Worm (Caenorhabditis elegans): ENCODE data around the gene pct-1.
A peak's percentile ranks its signal among the peaks of the same experiment; 100 is the strongest.

pct-1 gene

DNA sequence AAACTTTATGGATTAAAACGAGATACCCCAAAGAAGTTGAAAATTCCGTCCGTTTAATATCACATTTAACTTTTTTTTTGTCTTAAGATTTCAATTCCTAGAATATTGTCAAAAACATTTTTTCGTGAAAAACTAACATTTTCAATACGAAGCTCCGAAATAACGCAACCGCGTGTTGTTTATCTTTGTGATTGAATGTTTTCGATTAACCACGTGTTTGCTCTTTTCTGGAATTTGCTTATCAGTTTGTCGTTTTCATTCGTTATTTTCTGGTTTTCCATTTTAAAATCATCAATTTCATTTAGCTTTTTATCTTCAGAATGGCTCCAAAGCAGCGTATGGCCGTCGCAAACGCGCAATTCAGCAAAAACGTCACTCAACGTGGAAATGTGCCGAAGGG is 49.1 kb downstream of the pct-1 start, which contains the start of gene serp-1.2:
Gene serp-1.2, plus strand, starts transcription at position 318 of the 400 bp plus-strand sequence.
- TF ChIP-seq lin-13 (GFP tag; optimal IDR thresholded peaks at IDR 0.05) (no peak), ceh-62 (tag; optimal IDR thresholded peaks at IDR 0.05) (no peak), lin-38 (GFP tag; IDR thresholded peaks at IDR 0.05) (no peak), daf-19 (GFP tag; conservative IDR thresholded peaks at IDR 0.05) (no peak), nhr-48 (tag; optimal IDR thresholded peaks at IDR 0.05) (no peak), egl-43 (GFP tag; IDR thresholded peaks at IDR 0.05) (no peak), hlh-30 (tag; optimal IDR thresholded peaks at IDR 0.05; ENCODE audit: insufficient read depth) (peak; percentile 82), daf-8 (GFP tag; IDR thresholded peaks at IDR 0.05) (no peak), lin-29 (GFP tag; IDR thresholded peaks at IDR 0.05) (no peak), nhr-6 (tag; optimal IDR thresholded peaks at IDR 0.05) (no peak), Y5F2A.4 (GFP tag; optimal IDR thresholded peaks at IDR 0.05) (no peak), duxl-1 (tag; optimal IDR thresholded peaks at IDR 0.05; ENCODE audit: poor library complexity) (no peak), tag-97 (GFP tag; IDR thresholded peaks at IDR 0.05) (no peak), lir-3 (tag; optimal IDR thresholded peaks at IDR 0.05) (no peak), spr-3 (GFP tag; optimal IDR thresholded peaks at IDR 0.05) (no peak), dmd-6 (GFP tag; IDR thresholded peaks at IDR 0.05) (peak; percentile 72), Y105C5A.15 (GFP tag; IDR thresholded peaks at IDR 0.05) (no peak), gei-8 (GFP tag; optimal IDR thresholded peaks at IDR 0.05) (no peak), ztf-7 (tag; optimal IDR thresholded peaks at IDR 0.05) (no peak), jun-1 (tag; optimal IDR thresholded peaks at IDR 0.05) (no peak), nhr-28 (tag; optimal IDR thresholded peaks at IDR 0.05) (peak; percentile 45), skn-1 (tag; optimal IDR thresholded peaks at IDR 0.05) (no peak), nhr-237 (tag; optimal IDR thresholded peaks at IDR 0.05) (no peak), cey-2 (tag; optimal IDR thresholded peaks at IDR 0.05; ENCODE audit: borderline replicate concordance, insufficient read depth) (no peak), ama-1 (optimal IDR thresholded peaks at IDR 0.05) (no peak), R02D3.7 (tag; optimal IDR thresholded peaks at IDR 0.05) (no peak), daf-12 (tag; optimal IDR thresholded peaks at IDR 0.05) (no peak), zip-11 (GFP tag; IDR thresholded peaks at IDR 0.05) (no peak), nhr-77 (tag; optimal IDR thresholded peaks at IDR 0.05) (no peak), mdt-29 (GFP tag; IDR thresholded peaks at IDR 0.05) (no peak), egl-27 (tag; optimal IDR thresholded peaks at IDR 0.05) (no peak), F10B5.3 (tag; optimal IDR thresholded peaks at IDR 0.05) (no peak), pha-4 (GFP tag; IDR thresholded peaks at IDR 0.05) (no peak), pha-4 (tag; optimal IDR thresholded peaks at IDR 0.05) (no peak), nhr-76 (tag; optimal IDR thresholded peaks at IDR 0.05) (no peak), spr-1 (tag; optimal IDR thresholded peaks at IDR 0.05) (no peak), madf-9 (GFP tag; conservative IDR thresholded peaks at IDR 0.05) (no peak), dmd-9 (GFP tag; IDR thresholded peaks at IDR 0.05) (no peak), mxl-3 (GFP tag; optimal IDR thresholded peaks at IDR 0.05) (peak; percentile 62), aha-1 (tag) (no peak), mxl-2 (GFP tag; conservative IDR thresholded peaks at IDR 0.05) (no peak), set-16 (GFP tag; IDR thresholded peaks at IDR 0.05) (no peak), vab-7 (GFP tag; IDR thresholded peaks at IDR 0.05) (no peak), unc-130 (GFP tag; optimal IDR thresholded peaks at IDR 0.05) (no peak), dve-1 (tag; optimal IDR thresholded peaks at IDR 0.05; ENCODE audit: insufficient read depth) (peak; percentile 81), daf-16 (GFP tag; optimal IDR thresholded peaks at IDR 0.05) (no peak), daf-16 (tag; optimal IDR thresholded peaks at IDR 0.05) (peak; percentile 94), F37D6.2 (tag; optimal IDR thresholded peaks at IDR 0.05) (no peak), hmg-1.1 (GFP tag; IDR thresholded peaks at IDR 0.05) (no peak), F44E2.7 (GFP tag; IDR thresholded peaks at IDR 0.05) (no peak), lsy-2 (tag; optimal IDR thresholded peaks at IDR 0.05) (no peak), hif-1 (tag; optimal IDR thresholded peaks at IDR 0.05) (no peak), dpl-1 (GFP tag; optimal IDR thresholded peaks at IDR 0.05) (no peak)

Measured in whole organism, L4 larva.